Worm (Caenorhabditis elegans) whole organism, late embryonic: Measurements from ENCODE around the gene str-211.

Source experiments
- ceh-48 ChIP-seq: sonication (generic microtip); optimal IDR thresholded peaks from 2 replicates; lab custom pipeline; 2016; ENCODE audit warnings: missing genetic modification characterization, inconsistent platforms, missing compliant biosample characterization
- ceh-9 ChIP-seq: sonication (generic microtip); optimal IDR thresholded peaks from 2 replicates; lab custom pipeline; 2016; ENCODE audit warnings: mild to moderate bottlenecking, missing genetic modification characterization, inconsistent platforms, missing compliant biosample characterization
- lim-6 ChIP-seq: sonication (generic microtip); optimal IDR thresholded peaks from 2 replicates; lab custom pipeline; 2016; ENCODE audit warnings: missing genetic modification characterization, missing compliant biosample characterization
- syd-9 ChIP-seq: sonication (generic microtip); optimal IDR thresholded peaks from 2 replicates; lab custom pipeline; 2016; ENCODE audit warnings: mild to moderate bottlenecking, missing genetic modification characterization, moderate library complexity, missing compliant biosample characterization
- ztf-16 ChIP-seq: sonication (generic microtip); optimal IDR thresholded peaks from 2 replicates; lab custom pipeline; 2017; ENCODE audit warnings: missing genetic modification characterization, missing compliant biosample characterization

ce11 chrV:4972943-4973342, 28.8 kb upstream of the str-211 start, which contains the start of gene srsx-9:
- TF ChIP-seq ceh-9 (tag; lab: Kevin White, UChicago) (no peak), syd-9 (no peak), lim-6 (tag; lab: Kevin White, UChicago) (no peak), ztf-16 (tag; lab: Kevin White, UChicago) (no peak), ceh-48 (tag; lab: Kevin White, UChicago) (no peak)
